Fruit fly (Drosophila melanogaster) whole organism, larva: ENCODE measurements around the gene mxt.

Source experiments
- noc ChIP-seq: fragments of 200-800 bp; sonication (Bioruptor generic); optimal IDR thresholded peaks from 3 replicates; lab custom pipeline; 2019; ENCODE audit warnings: missing biosample characterization, mild to moderate bottlenecking, missing genetic modification characterization, moderate library complexity

Gene mxt

dm6 chr2L:4797643-4798042 lies 49.5 kb downstream of the mxt start:
- TF ChIP-seq noc, result no peak

- no peak for TF ChIP-seq noc
Observed at dm6 chr2L:4794524-4794804, 52.6 kb downstream of the mxt start, which contains the start of gene CG3294. CG3294 (plus strand) TSS chr2L:4794549.

DNA sequence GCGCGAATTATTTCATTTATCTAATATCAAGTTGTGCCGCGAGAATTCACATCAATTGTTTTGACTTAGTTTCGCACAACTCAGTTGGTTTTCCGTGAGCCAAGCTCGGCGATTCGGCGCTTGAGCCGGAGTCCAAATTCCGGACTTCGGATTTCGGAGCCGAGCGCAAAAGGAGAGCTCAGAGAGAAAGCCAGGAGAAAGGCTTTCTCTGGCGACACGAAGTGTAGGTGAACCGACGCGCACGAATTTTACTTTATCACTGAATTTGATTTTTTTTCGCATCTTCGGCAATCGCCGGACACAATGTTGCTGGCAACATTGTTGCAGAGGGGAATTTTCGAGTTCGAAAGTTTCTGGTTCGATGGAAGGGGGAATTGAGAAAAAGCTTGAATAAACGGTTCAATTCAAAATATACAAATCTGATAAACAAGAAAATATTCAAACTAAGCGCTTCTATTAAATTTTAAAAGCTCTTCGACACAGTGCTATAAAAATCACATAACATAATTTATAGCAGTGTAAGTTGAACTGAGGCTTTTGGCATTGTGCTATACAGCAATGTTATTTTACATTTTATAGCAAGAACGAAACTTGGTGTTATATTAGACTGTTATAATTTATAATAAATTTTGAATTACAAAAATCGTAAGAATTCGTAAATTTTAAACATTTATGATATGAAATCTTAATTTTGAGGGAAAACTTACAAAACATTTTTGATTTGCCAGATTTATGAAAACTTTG lies 53.1 kb downstream of the mxt start, which contains the start of gene fipi:
Gene fipi (minus strand): TSS at position 265 of the 744 bp plus-strand sequence.
- no peak for TF ChIP-seq noc
